Worm (Caenorhabditis elegans): Measurements from ENCODE around the gene ccar-1.
A peak's percentile ranks its signal among the peaks of the same experiment; 100 is the strongest.

Gene ccar-1

DNA sequence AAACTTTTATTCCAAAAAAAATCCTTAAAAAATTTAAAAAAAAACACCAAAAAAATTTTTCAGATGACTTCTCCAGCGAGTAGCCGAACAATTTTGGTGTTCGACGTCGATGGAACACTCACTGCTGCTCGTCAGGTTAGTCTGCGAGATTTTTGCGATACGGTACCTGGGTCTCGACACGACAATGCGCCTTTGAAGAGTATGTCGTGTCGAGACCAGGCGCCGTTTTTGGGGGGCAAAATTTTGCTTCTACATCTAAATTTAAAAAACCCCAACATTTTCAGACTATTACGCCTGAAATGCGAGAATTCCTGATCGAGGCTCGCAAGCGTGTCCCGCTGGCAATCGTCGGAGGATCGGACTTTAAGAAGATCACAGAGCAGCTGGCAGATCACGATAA is 12.2 kb downstream of the ccar-1 start, which contains the start of gene F52B11.2:
Gene F52B11.2, plus strand, starts transcription at position 64 of the 400 bp plus-strand sequence.
- TF ChIP-seq mab-5 (tag; optimal IDR thresholded peaks at IDR 0.05) (no peak), mdl-1 (tag; optimal IDR thresholded peaks at IDR 0.05) (no peak), F13H6.1 (tag; optimal IDR thresholded peaks at IDR 0.05) (no peak)

DNA sequence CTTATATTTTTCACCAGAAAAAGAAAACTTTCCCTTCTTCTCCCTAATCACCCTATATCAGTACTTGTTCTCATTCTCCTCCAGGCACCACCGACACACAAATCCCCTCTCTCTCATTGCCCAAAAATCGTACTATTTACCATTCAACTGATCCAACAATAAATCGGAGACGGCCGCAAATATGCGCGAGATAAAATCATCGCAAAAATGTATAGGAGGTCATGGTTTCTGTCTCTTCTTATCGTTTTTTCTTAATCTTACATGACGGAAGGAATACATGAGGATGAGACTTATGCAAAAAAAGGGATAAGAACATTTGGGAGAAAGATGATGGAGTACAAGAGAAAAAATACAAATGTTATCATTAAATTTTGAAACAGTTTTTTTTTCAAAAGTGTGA is 15.0 kb downstream of the ccar-1 start:
- TF ChIP-seq nhr-129 (tag; optimal IDR thresholded peaks at IDR 0.05) (peak; percentile 11), elt-1 (tag; optimal IDR thresholded peaks at IDR 0.05) (no peak), nhr-21 (tag; optimal IDR thresholded peaks at IDR 0.05) (peak; percentile 6)

- TF ChIP-seq lin-11 (tag; optimal IDR thresholded peaks at IDR 0.05) (no peak), blmp-1 (tag; optimal IDR thresholded peaks at IDR 0.05; ENCODE audit: insufficient read depth) (peak; percentile 93), nhr-129 (tag; optimal IDR thresholded peaks at IDR 0.05) (peak; percentile 31), sma-9 (GFP tag; optimal IDR thresholded peaks at IDR 0.05) (peak; percentile 2), sma-9 (tag; optimal IDR thresholded peaks at IDR 0.05) (no peak), nhr-25 (tag; optimal IDR thresholded peaks at IDR 0.05) (peak; percentile 27), aly-2 (tag; optimal IDR thresholded peaks at IDR 0.05) (no peak), nhr-21 (tag; optimal IDR thresholded peaks at IDR 0.05) (peak; percentile 64)
Observed at ce11 chrIV:14089749-14090148, 18.4 kb downstream of the ccar-1 start.

- TF ChIP-seq nhr-77 (tag; optimal IDR thresholded peaks at IDR 0.05): no peak
- no peak for TF ChIP-seq F13H6.1 (tag; optimal IDR thresholded peaks at IDR 0.05)
- TF ChIP-seq ceh-16 (tag; optimal IDR thresholded peaks at IDR 0.05): no peak
Observed at ce11 chrIV:14091242-14091641, 19.9 kb downstream of the ccar-1 start, which contains the start of gene noah-2. Gene noah-2, plus strand, starts transcription at chrIV:14091254.

- no peak for TF ChIP-seq ztf-1 (GFP tag; conservative IDR thresholded peaks at IDR 0.05)
- no peak for TF ChIP-seq crh-2 (tag; optimal IDR thresholded peaks at IDR 0.05)
- TF ChIP-seq sma-9 (GFP tag; optimal IDR thresholded peaks at IDR 0.05): no peak
- TF ChIP-seq sma-9 (tag; optimal IDR thresholded peaks at IDR 0.05): no peak
- TF ChIP-seq elt-1 (tag; optimal IDR thresholded peaks at IDR 0.05): no peak
- TF ChIP-seq C34F6.9 (tag; optimal IDR thresholded peaks at IDR 0.05): no peak
- no peak for TF ChIP-seq snpc-4 (tag; optimal IDR thresholded peaks at IDR 0.05)
- TF ChIP-seq nhr-25 (tag; optimal IDR thresholded peaks at IDR 0.05): no peak
- TF ChIP-seq peb-1 (tag; optimal IDR thresholded peaks at IDR 0.05): no peak
- no peak for TF ChIP-seq alr-1 (tag; optimal IDR thresholded peaks at IDR 0.05)
- no peak for TF ChIP-seq mbf-1 (tag; optimal IDR thresholded peaks at IDR 0.05)
- no peak for TF ChIP-seq lsy-2 (tag; optimal IDR thresholded peaks at IDR 0.05)
- no peak for TF ChIP-seq gmeb-1 (tag; optimal IDR thresholded peaks at IDR 0.05)
- no peak for TF ChIP-seq ama-1 (optimal IDR thresholded peaks at IDR 0.05)
Observed at ce11 chrIV:14098540-14099098, 27.3 kb downstream of the ccar-1 start.

ce11 chrIV:14099256-14099655 is 27.9 kb downstream of the ccar-1 start, which contains the start of gene col-133:
Gene col-133, minus strand, starts transcription at chrIV:14099356.
- TF ChIP-seq nhr-12 (tag; optimal IDR thresholded peaks at IDR 0.05) (no peak), sma-9 (GFP tag; optimal IDR thresholded peaks at IDR 0.05) (no peak), sma-9 (tag; optimal IDR thresholded peaks at IDR 0.05) (no peak), egl-27 (tag; optimal IDR thresholded peaks at IDR 0.05) (no peak), elt-3 (tag; optimal IDR thresholded peaks at IDR 0.05) (no peak), crh-2 (tag; optimal IDR thresholded peaks at IDR 0.05) (no peak), snpc-4 (tag; optimal IDR thresholded peaks at IDR 0.05) (no peak), unc-62 (GFP tag; optimal IDR thresholded peaks at IDR 0.05) (no peak), dmd-4 (tag; optimal IDR thresholded peaks at IDR 0.05) (no peak), nhr-77 (tag; optimal IDR thresholded peaks at IDR 0.05) (no peak), nhr-237 (tag; optimal IDR thresholded peaks at IDR 0.05) (no peak), sem-4 (tag; optimal IDR thresholded peaks at IDR 0.05) (no peak), nhr-129 (tag; optimal IDR thresholded peaks at IDR 0.05) (no peak), R02D3.7 (tag; optimal IDR thresholded peaks at IDR 0.05) (no peak)
